Worm (Caenorhabditis elegans): Measurements from ENCODE around the gene trmt-10C.2.

trmt-10C.2 gene

ce11 chrIII:6355359-6355758 is 9.3 kb downstream of the trmt-10C.2 start:
- no peak for TF ChIP-seq Y22D7AL.16 (tag; optimal IDR thresholded peaks at IDR 0.05)
- TF ChIP-seq gmeb-2 (tag; optimal IDR thresholded peaks at IDR 0.05): no peak
- TF ChIP-seq pag-3 (tag; optimal IDR thresholded peaks at IDR 0.05; ENCODE audit: borderline replicate concordance): no peak
- no peak for TF ChIP-seq T23F11.4 (GFP tag; optimal IDR thresholded peaks at IDR 0.05)
- no peak for TF ChIP-seq unc-55 (GFP tag; optimal IDR thresholded peaks at IDR 0.05)
- TF ChIP-seq ztf-16 (tag; optimal IDR thresholded peaks at IDR 0.05): no peak
- TF ChIP-seq dve-1 (tag; optimal IDR thresholded peaks at IDR 0.05): no peak
- no peak for TF ChIP-seq madf-2 (tag; optimal IDR thresholded peaks at IDR 0.05)
- no peak for TF ChIP-seq ceh-48 (tag; optimal IDR thresholded peaks at IDR 0.05)
- no peak for TF ChIP-seq pros-1 (tag; optimal IDR thresholded peaks at IDR 0.05)
- TF ChIP-seq pha-2 (tag; optimal IDR thresholded peaks at IDR 0.05): no peak
- TF ChIP-seq C08G9.2 (tag; optimal IDR thresholded peaks at IDR 0.05): no peak
- no peak for TF ChIP-seq npax-4 (tag; optimal IDR thresholded peaks at IDR 0.05)

ce11 chrIII:6356007-6356406 is 9.9 kb downstream of the trmt-10C.2 start:
- TF ChIP-seq ama-1 (optimal IDR thresholded peaks at IDR 0.05): no peak
- no peak for TF ChIP-seq pha-2 (tag; optimal IDR thresholded peaks at IDR 0.05)
- no peak for TF ChIP-seq madf-2 (tag; optimal IDR thresholded peaks at IDR 0.05)
- TF ChIP-seq lin-11 (tag; optimal IDR thresholded peaks at IDR 0.05): no peak

ce11 chrIII:6356764-6357163 is 10.7 kb downstream of the trmt-10C.2 start:
- TF ChIP-seq syd-9 (tag; optimal IDR thresholded peaks at IDR 0.05): no peak
- no peak for TF ChIP-seq odd-2 (tag; optimal IDR thresholded peaks at IDR 0.05)
- TF ChIP-seq lin-11 (tag; optimal IDR thresholded peaks at IDR 0.05): no peak
- TF ChIP-seq dve-1 (tag; optimal IDR thresholded peaks at IDR 0.05): no peak
- TF ChIP-seq sox-4 (tag; optimal IDR thresholded peaks at IDR 0.05): no peak
- TF ChIP-seq ets-4 (tag; optimal IDR thresholded peaks at IDR 0.05): no peak
- no peak for TF ChIP-seq hlh-15 (tag; optimal IDR thresholded peaks at IDR 0.05)
- TF ChIP-seq unc-55 (GFP tag; optimal IDR thresholded peaks at IDR 0.05): no peak
- TF ChIP-seq ref-2 (tag; optimal IDR thresholded peaks at IDR 0.05): no peak

ce11 chrIII:6358704-6359103 is 12.6 kb downstream of the trmt-10C.2 start:
- TF ChIP-seq sox-2 (GFP tag; IDR thresholded peaks at IDR 0.05) (no peak), ceh-18 (tag; optimal IDR thresholded peaks at IDR 0.05) (no peak), C38D4.7 (GFP tag; optimal IDR thresholded peaks at IDR 0.05) (no peak), unc-42 (tag; optimal IDR thresholded peaks at IDR 0.05) (no peak), ets-4 (tag; optimal IDR thresholded peaks at IDR 0.05) (no peak), nhr-232 (tag; optimal IDR thresholded peaks at IDR 0.05) (no peak), hlh-6 (tag; optimal IDR thresholded peaks at IDR 0.05) (no peak), ref-2 (tag; optimal IDR thresholded peaks at IDR 0.05) (no peak), pqm-1 (tag; optimal IDR thresholded peaks at IDR 0.05) (no peak), dve-1 (tag; optimal IDR thresholded peaks at IDR 0.05) (no peak), hlh-13 (GFP tag; optimal IDR thresholded peaks at IDR 0.05) (no peak), sdc-2 (tag; optimal IDR thresholded peaks at IDR 0.05) (no peak), hlh-15 (tag; optimal IDR thresholded peaks at IDR 0.05) (no peak), hlh-30 (tag; optimal IDR thresholded peaks at IDR 0.05; ENCODE audit: insufficient read depth) (no peak), pha-4 (tag; optimal IDR thresholded peaks at IDR 0.05) (no peak), elt-2 (tag; optimal IDR thresholded peaks at IDR 0.05) (no peak), che-1 (tag; optimal IDR thresholded peaks at IDR 0.05) (no peak), eyg-1 (tag; optimal IDR thresholded peaks at IDR 0.05) (no peak), fkh-10 (GFP tag; optimal IDR thresholded peaks at IDR 0.05) (no peak)
